Worm (Caenorhabditis elegans): ENCODE measurements around the gene mdt-30.

ce11 chrIII:8044717-8045116 is 16.9 kb upstream of the mdt-30 start, which contains the start of gene spcs-3:
- TF ChIP-seq scrt-1 (GFP tag; IDR thresholded peaks at IDR 0.05) (no peak), ceh-36 (tag; optimal IDR thresholded peaks at IDR 0.05) (no peak), ama-1 (optimal IDR thresholded peaks at IDR 0.05) (no peak), ets-7 (tag; optimal IDR thresholded peaks at IDR 0.05) (no peak), ceh-13 (GFP tag; optimal IDR thresholded peaks at IDR 0.05) (no peak), tbx-11 (GFP tag; IDR thresholded peaks at IDR 0.05) (no peak), sea-1 (GFP tag; conservative IDR thresholded peaks at IDR 0.05) (no peak), flt-1 (GFP tag; IDR thresholded peaks at IDR 0.05) (no peak), tbx-37 (GFP tag; conservative IDR thresholded peaks at IDR 0.05) (no peak)
